Fruit fly (Drosophila melanogaster) ovary, adult (tissue): ENCODE measurements around the gene CG8006.
"Not testable (repeated sequence)": the region's sequence is repeated elsewhere in the genome, so short reads cannot be mapped to it uniquely, and the experiment has no call there.

ENCODE experiments used
- CG17801 ChIP-seq: fragments of 200-800 bp; optimal IDR thresholded peaks from 2 replicates; lab custom pipeline; 2019; ENCODE audit warnings: missing biosample characterization, mild to moderate bottlenecking, missing genetic modification characterization, moderate library complexity; ENCODE audit not compliant: partially characterized antibody

The CG8006 gene

DNA sequence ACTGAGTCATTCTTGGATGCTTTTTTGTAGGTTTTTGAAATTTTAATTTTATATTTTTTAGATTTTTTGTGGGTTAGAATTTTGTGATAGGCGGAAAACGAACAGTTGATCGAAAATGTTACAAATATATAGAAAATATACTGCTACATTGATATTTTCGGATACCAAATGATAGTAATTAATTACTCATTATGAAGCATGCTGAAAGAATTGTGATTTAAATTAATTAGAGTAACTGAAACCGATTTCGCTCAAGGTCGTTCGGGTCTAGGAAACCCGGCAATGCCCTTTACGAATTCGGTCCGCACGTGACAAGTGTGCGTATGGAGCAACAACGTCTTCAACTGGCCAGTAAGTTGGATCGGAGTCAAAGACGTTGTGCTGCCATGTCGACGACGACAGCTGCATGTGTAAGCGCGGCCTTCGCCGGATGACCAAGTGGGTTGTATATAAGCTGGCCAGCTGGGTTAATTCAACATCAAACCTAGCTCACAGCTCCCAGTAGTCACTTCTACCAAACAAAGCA lies 9.3 kb upstream of the CG8006 start, which contains the start of the genes CG7366 and CG13679:
TSS of gene CG7366 (minus strand) at position 101 of the 526 bp plus-strand sequence.
TSS of gene CG13679 (plus strand) at position 476 of the 526 bp plus-strand sequence.
- TF ChIP-seq CG17801 (GFP tag; lab: Kevin White, UChicago), result no peak

- no peak for TF ChIP-seq CG17801 (GFP tag; lab: Kevin White, UChicago)
These were observed 1.1 kb upstream of the CG8006 start, which contains the start of gene tut for dm6 chr3L:8210596-8210995. Gene tut, minus strand, starts transcription at chr3L:8210743.

DNA sequence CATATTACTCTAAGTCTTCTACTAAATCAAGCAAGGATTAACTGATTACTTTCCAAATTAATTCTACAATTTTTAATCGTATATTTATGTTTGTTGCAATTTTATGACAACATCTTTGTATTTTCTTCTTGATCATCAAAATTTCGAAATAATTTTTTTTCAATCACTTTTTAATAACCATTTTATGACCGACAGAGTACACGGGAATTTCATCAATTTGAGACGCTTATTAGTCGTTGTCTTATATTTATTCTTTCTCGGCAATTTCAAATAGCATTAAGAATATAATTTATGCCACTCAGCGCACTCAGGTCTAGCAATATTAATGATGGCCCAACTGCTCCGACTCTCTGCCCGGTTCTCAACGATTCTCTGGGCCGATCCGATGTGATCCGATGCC lies 3.3 kb downstream of the CG8006 start, which contains the start of gene CG8012:
TSS of gene CG8012 (plus strand) at position 301 of the 400 bp plus-strand sequence.
- TF ChIP-seq CG17801 (GFP tag; lab: Kevin White, UChicago), result no peak

- no peak for TF ChIP-seq CG17801 (GFP tag; lab: Kevin White, UChicago)
These were observed 7.2 kb downstream of the CG8006 start, which contains the start of gene CG13674 for dm6 chr3L:8218883-8219282. Gene CG13674, minus strand, starts transcription at chr3L:8218983.

DNA sequence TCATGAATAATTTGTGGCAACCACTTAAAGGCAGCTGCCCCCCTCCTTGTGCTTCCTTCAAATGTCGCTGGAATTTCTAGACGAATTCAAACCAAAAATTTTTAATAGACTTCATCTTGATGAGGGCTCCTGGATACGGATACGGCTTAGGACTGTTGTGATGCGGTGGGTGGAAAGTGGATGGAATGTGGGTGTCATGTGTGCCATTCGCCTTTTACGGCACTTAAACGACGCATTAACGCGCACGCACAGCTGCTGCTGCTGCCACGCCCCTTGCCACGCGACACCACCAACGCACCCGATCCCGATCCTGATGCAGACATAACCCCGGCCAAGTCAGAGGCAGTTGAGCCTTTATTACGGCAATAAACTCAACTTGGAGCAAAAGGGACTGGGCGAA lies 8.0 kb downstream of the CG8006 start:
- TF ChIP-seq CG17801 (GFP tag; lab: Kevin White, UChicago), result no peak

DNA sequence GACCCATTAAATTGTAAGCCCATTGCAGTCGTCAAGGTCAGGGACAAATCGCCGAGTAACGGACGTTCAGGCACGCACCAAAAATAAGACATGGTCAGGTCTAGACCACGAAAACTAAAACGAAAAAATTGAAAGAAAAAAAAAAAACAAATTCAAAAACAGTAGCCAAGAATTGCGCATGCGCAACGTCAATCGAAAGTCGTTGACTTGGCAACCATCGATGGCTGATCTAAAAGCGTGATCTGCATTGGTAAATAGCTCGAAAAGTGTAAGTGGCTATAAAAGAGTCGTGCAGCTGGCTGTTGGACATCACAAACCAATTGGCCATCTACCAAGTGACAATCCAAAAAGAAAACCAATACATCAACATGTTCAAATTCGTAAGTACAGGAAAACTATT lies 10.1 kb downstream of the CG8006 start, which contains the start of gene CG13678:
TSS of gene CG13678 (plus strand) at position 307 of the 400 bp plus-strand sequence.
- TF ChIP-seq CG17801 (GFP tag; lab: Kevin White, UChicago), result no peak

DNA sequence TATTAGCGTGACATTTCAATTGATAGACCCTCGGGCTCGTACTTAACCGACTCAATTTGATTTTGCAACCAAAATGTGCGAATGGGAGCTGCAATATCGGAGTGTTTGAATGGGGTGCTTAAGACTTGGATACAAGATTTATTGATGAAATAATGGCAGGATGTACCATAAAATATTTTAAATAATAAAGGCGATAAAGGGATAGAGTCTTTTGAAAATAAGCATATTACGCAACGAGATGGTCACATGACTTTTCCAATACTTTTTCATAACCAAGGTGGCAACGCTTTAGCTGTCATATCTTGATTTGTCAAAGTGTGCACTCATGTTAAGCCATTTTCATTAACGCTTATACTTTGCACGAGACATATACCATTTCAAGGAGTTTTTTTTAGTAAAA lies 17.2 kb downstream of the CG8006 start, which contains the start of gene eIF4E3:
TSS of gene eIF4E3 (plus strand) at position 301 of the 400 bp plus-strand sequence.
- no peak for TF ChIP-seq CG17801 (GFP tag; lab: Kevin White, UChicago)

DNA sequence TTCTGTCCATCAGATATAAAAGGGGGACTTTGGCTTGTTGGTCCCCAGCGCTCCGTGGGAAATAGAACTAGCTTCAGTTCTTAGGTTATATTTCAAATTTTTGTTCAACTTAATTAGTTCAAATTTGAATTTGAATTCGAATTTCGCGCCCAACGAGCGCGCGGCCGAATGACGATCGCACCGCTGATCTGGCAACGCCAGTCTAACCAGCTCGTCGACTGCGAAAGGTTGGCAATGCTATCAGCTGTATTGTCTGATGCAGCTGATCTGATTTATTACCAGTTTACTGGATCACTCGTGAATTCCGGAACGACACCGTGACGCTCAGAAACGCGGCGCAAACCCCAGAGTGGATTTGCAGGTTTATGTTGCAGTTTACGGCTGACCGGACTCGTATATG lies 26.7 kb downstream of the CG8006 start, which contains the start of gene Dscam4:
TSS of gene Dscam4 (plus strand) at position 301 of the 400 bp plus-strand sequence.
- TF ChIP-seq CG17801 (GFP tag; lab: Kevin White, UChicago), result not testable (repeated sequence)

DNA sequence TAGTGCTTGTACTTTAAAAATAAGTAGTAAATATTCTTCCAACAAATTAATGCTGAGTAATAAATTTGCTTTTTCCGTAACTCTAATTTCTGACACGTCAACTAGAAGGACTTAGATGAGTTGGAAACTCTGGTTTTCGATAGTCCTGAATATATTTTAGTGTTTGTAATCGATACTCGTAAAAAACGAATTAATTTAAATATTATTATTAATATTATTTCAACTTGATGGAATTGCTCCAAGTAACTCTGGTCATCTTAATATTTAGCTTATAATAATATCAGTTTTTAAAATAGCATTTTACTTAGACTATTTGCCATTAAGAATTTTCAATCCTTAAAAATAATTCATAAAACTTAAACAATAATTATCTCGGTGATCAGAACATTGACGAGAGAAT lies 28.8 kb downstream of the CG8006 start, which contains the start of gene CG7213:
TSS of gene CG7213 (minus strand) at position 101 of the 400 bp plus-strand sequence.
- no peak for TF ChIP-seq CG17801 (GFP tag; lab: Kevin White, UChicago)

dm6 chr3L:8240932-8241331 lies 29.2 kb downstream of the CG8006 start:
- TF ChIP-seq CG17801 (GFP tag; lab: Kevin White, UChicago), result no peak
